Worm (Caenorhabditis elegans): ENCODE data around the gene M05D6.2.

Gene M05D6.2

ce11 chrII:8435005-8435404 is 32.9 kb upstream of the M05D6.2 start, which contains the start of gene acp-4:
Gene acp-4, minus strand, starts transcription at chrII:8435105.
- TF ChIP-seq hmg-11 (tag; optimal IDR thresholded peaks at IDR 0.05): no peak
- TF ChIP-seq unc-62 (GFP tag; optimal IDR thresholded peaks at IDR 0.05): no peak
- no peak for TF ChIP-seq elt-3 (tag; optimal IDR thresholded peaks at IDR 0.05)
- no peak for TF ChIP-seq ztf-4 (tag; optimal IDR thresholded peaks at IDR 0.05)
- TF ChIP-seq nhr-28 (tag; optimal IDR thresholded peaks at IDR 0.05): no peak
- no peak for TF ChIP-seq lin-39 (tag; optimal IDR thresholded peaks at IDR 0.05)
- no peak for TF ChIP-seq daf-12 (tag; optimal IDR thresholded peaks at IDR 0.05)
- TF ChIP-seq nhr-11 (tag; optimal IDR thresholded peaks at IDR 0.05): no peak
- TF ChIP-seq ZK546.5 (tag; optimal IDR thresholded peaks at IDR 0.05): no peak
- TF ChIP-seq skn-1 (tag; optimal IDR thresholded peaks at IDR 0.05): no peak
- TF ChIP-seq nhr-12 (tag; optimal IDR thresholded peaks at IDR 0.05): no peak
- no peak for TF ChIP-seq aly-2 (tag; optimal IDR thresholded peaks at IDR 0.05)
- TF ChIP-seq lin-15B (tag; optimal IDR thresholded peaks at IDR 0.05): no peak

DNA sequence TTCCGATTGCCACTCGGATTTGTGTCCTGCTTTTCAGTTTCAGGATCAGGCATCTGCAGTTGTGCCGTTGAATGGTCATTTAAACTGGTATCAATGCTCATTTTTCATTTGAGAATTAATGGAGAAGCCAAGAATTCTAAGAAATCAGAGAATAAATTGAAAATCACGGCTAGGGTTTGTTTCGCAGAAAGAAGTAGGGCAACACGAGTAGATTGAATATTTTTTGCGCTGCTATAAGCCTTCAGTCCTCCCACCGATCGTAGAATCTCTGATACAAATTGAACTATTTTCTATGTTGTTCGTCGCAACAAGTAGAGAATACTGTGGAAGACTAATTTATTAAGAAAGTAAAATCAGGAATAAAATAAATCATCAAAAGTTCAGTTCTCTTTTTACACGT is 30.9 kb upstream of the M05D6.2 start, which contains the start of gene acp-3:
Gene acp-3 (minus strand): TSS at position 101 of the 400 bp plus-strand sequence.
- TF ChIP-seq ceh-28 (tag; optimal IDR thresholded peaks at IDR 0.05) (no peak), nhr-77 (tag; optimal IDR thresholded peaks at IDR 0.05) (no peak), egl-5 (tag; optimal IDR thresholded peaks at IDR 0.05) (no peak), nhr-23 (tag; optimal IDR thresholded peaks at IDR 0.05) (no peak), elt-2 (tag; optimal IDR thresholded peaks at IDR 0.05) (no peak), nhr-25 (tag; optimal IDR thresholded peaks at IDR 0.05) (no peak), nhr-67 (tag; optimal IDR thresholded peaks at IDR 0.05) (no peak)

ce11 chrII:8438791-8439287 is 29.1 kb upstream of the M05D6.2 start, which contains the start of gene lips-10:
Gene lips-10, plus strand, starts transcription at chrII:8439168.
- TF ChIP-seq nhr-25 (tag; optimal IDR thresholded peaks at IDR 0.05) (peak; percentile 80), nhr-23 (tag; optimal IDR thresholded peaks at IDR 0.05) (peak; percentile 21), fos-1 (tag; optimal IDR thresholded peaks at IDR 0.05) (no peak)

DNA sequence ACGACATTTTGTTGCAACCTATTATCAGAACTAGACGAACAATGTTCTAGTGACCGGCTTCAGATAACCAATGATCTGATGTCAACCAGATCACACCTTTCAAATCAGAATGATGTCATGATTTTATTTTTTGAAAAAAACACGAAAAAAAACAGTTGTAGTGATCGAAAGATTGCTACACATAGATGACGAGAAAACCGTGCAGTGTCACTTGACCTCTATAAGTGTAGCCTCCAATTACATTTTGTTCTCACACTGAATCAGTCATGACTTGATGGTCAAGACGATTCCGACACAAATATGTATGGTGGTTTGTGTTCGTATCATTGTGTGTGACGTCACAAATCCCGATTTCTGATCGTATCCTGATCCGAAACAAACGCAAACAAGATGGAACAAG is 27.8 kb upstream of the M05D6.2 start:
- TF ChIP-seq zag-1 (tag; optimal IDR thresholded peaks at IDR 0.05) (no peak), fkh-2 (tag; optimal IDR thresholded peaks at IDR 0.05) (no peak), fos-1 (tag; optimal IDR thresholded peaks at IDR 0.05) (no peak), elt-3 (tag; optimal IDR thresholded peaks at IDR 0.05) (peak in 1 of 3 experiments; percentile 41), pha-4 (tag; optimal IDR thresholded peaks at IDR 0.05) (no peak), nhr-237 (tag; optimal IDR thresholded peaks at IDR 0.05) (no peak), nhr-43 (tag; optimal IDR thresholded peaks at IDR 0.05; ENCODE audit: poor library complexity, severe bottlenecking) (peak; percentile 51), daf-12 (tag; optimal IDR thresholded peaks at IDR 0.05) (no peak), nhr-11 (tag; optimal IDR thresholded peaks at IDR 0.05) (no peak), ceh-28 (tag; optimal IDR thresholded peaks at IDR 0.05) (no peak), mml-1 (tag; optimal IDR thresholded peaks at IDR 0.05) (no peak), ceh-82 (tag; optimal IDR thresholded peaks at IDR 0.05) (no peak), elt-2 (tag; optimal IDR thresholded peaks at IDR 0.05) (no peak), hmg-11 (tag; optimal IDR thresholded peaks at IDR 0.05) (no peak), nhr-77 (tag; optimal IDR thresholded peaks at IDR 0.05) (no peak), nhr-25 (tag; optimal IDR thresholded peaks at IDR 0.05) (peak; percentile 74), unc-39 (tag; optimal IDR thresholded peaks at IDR 0.05) (no peak), nhr-67 (tag; optimal IDR thresholded peaks at IDR 0.05) (no peak), elt-1 (tag; optimal IDR thresholded peaks at IDR 0.05) (no peak), nhr-76 (tag; optimal IDR thresholded peaks at IDR 0.05) (no peak), nhr-23 (tag; optimal IDR thresholded peaks at IDR 0.05) (peak; percentile 50), lin-15B (tag; optimal IDR thresholded peaks at IDR 0.05) (no peak), tbx-2 (tag; optimal IDR thresholded peaks at IDR 0.05) (no peak), nhr-12 (tag; optimal IDR thresholded peaks at IDR 0.05) (no peak)

- TF ChIP-seq ceh-82 (tag; optimal IDR thresholded peaks at IDR 0.05) (no peak), nhr-77 (tag; optimal IDR thresholded peaks at IDR 0.05) (no peak), aly-2 (tag; optimal IDR thresholded peaks at IDR 0.05) (no peak), fos-1 (tag; optimal IDR thresholded peaks at IDR 0.05) (no peak), ceh-28 (tag; optimal IDR thresholded peaks at IDR 0.05) (peak; percentile 44), nhr-23 (tag; optimal IDR thresholded peaks at IDR 0.05) (peak; percentile 90), elt-2 (tag; optimal IDR thresholded peaks at IDR 0.05) (no peak), nhr-43 (tag; optimal IDR thresholded peaks at IDR 0.05; ENCODE audit: poor library complexity, severe bottlenecking) (peak; percentile 88), nfya-1 (tag; optimal IDR thresholded peaks at IDR 0.05; ENCODE audit: insufficient read depth) (no peak), ZK546.5 (tag; optimal IDR thresholded peaks at IDR 0.05) (no peak), ceh-9 (tag; optimal IDR thresholded peaks at IDR 0.05) (no peak), nhr-76 (tag; optimal IDR thresholded peaks at IDR 0.05) (peak; percentile 28), nhr-25 (tag; optimal IDR thresholded peaks at IDR 0.05) (peak; percentile 83), daf-12 (tag; optimal IDR thresholded peaks at IDR 0.05) (no peak), unc-62 (GFP tag; optimal IDR thresholded peaks at IDR 0.05) (peak; percentile 21), snpc-4 (tag; optimal IDR thresholded peaks at IDR 0.05) (no peak), ztf-4 (tag; optimal IDR thresholded peaks at IDR 0.05) (no peak), skn-1 (tag; optimal IDR thresholded peaks at IDR 0.05) (no peak), lin-15B (tag; optimal IDR thresholded peaks at IDR 0.05) (no peak), ztf-11 (tag; optimal IDR thresholded peaks at IDR 0.05) (no peak), elt-3 (tag; optimal IDR thresholded peaks at IDR 0.05) (peak; percentile 31 to 79 (median 77)), nhr-237 (tag; optimal IDR thresholded peaks at IDR 0.05) (no peak), lin-39 (tag; optimal IDR thresholded peaks at IDR 0.05) (no peak), ama-1 (optimal IDR thresholded peaks at IDR 0.05) (peak; percentile 58), pqm-1 (tag; optimal IDR thresholded peaks at IDR 0.05) (no peak), mml-1 (tag; optimal IDR thresholded peaks at IDR 0.05) (no peak), R02D3.7 (tag; optimal IDR thresholded peaks at IDR 0.05) (no peak), nhr-28 (tag; optimal IDR thresholded peaks at IDR 0.05) (no peak), hmg-11 (tag; optimal IDR thresholded peaks at IDR 0.05) (no peak), unc-39 (tag; optimal IDR thresholded peaks at IDR 0.05) (no peak), egl-5 (tag; optimal IDR thresholded peaks at IDR 0.05) (no peak), sea-2 (GFP tag; optimal IDR thresholded peaks at IDR 0.05) (no peak)
Measured at ce11 chrII:8440792-8441191, 27.1 kb upstream of the M05D6.2 start.
